Worm (Caenorhabditis elegans) whole organism, L1 larva: ENCODE results near the gene srg-61.

ENCODE experiments used
- aha-1 ChIP-seq: fragments of 150-350 bp; optimal IDR thresholded peaks from 2 replicates; lab custom pipeline; 2014; ENCODE audit warnings: missing biosample characterization, missing genetic modification characterization
- blmp-1 ChIP-seq: fragments of 150-350 bp; optimal IDR thresholded peaks from 2 replicates; lab custom pipeline; 2014; ENCODE audit warnings: missing biosample characterization, missing genetic modification characterization
- ceh-82 ChIP-seq, 3 experiments: fragments of 150-350 bp in 1 of 3; sonication (generic microtip) in 2 of 3; optimal IDR thresholded peaks; 2 replicates each; lab custom pipeline; 2014 to 2017; ENCODE audit warnings: missing biosample characterization in 3 of 3, missing genetic modification characterization in 3 of 3
- ets-5 ChIP-seq: fragments of 200-800 bp; sonication (Bioruptor generic); IDR thresholded peaks from 2 replicates; pipeline ENCODE4 v1.3.6; 2022; ENCODE audit warnings: missing genetic modification characterization, missing compliant biosample characterization
- hlh-17 ChIP-seq: fragments of 200-800 bp; sonication (Bioruptor generic); optimal IDR thresholded peaks from 2 replicates; lab custom pipeline; 2018; ENCODE audit warnings: missing genetic modification characterization, mild to moderate bottlenecking, missing compliant biosample characterization, moderate library complexity, borderline replicate concordance
- isw-1 ChIP-seq: fragments of 200-800 bp; sonication (Bioruptor generic); IDR thresholded peaks from 2 replicates; pipeline ENCODE4 v1.3.6; 2022; ENCODE audit warnings: missing genetic modification characterization, missing compliant biosample characterization
- nhr-90 ChIP-seq: sonication (generic microtip); optimal IDR thresholded peaks from 2 replicates; lab custom pipeline; 2016; ENCODE audit warnings: mild to moderate bottlenecking, missing genetic modification characterization, missing compliant biosample characterization; ENCODE audit not compliant: poor library complexity
- unc-62 ChIP-seq: fragments of 150-350 bp; optimal IDR thresholded peaks from 2 replicates; lab custom pipeline; 2014; ENCODE audit warnings: missing biosample characterization, missing genetic modification reagents, missing genetic modification characterization

DNA sequence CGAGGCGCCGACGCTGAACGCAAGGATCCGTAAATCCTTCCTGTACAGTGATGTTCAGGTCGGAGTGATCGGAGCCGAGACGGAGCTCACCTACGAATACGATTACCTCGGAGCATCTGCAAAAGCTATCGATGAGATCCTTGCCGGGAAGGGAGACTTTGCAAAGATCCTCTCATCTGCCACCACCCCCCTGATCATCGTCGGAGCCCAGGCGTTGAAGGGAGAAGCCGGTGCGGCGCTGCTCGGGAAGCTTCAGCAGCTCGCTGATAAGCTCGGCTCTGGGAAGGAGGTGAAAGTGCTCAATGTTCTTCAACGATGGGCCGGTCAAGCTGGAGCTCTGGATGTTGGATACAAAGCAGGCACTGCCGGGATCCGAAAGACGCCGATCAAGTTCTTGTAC, 36.8 kb downstream of the srg-61 start:
- TF ChIP-seq ceh-82 (tag; optimal IDR thresholded peaks at IDR 0.05; lab: Kevin White, UChicago) (no peak), unc-62 (GFP tag; lab: Kevin White, UChicago) (no peak), ets-5 (GFP tag; lab: Robert Waterston, UW) (no peak), aha-1 (tag; lab: Kevin White, UChicago) (no peak), hlh-17 (GFP tag; lab: Kevin White, UChicago) (no peak), isw-1 (no peak), blmp-1 (tag; lab: Kevin White, UChicago) (no peak), nhr-90 (tag; lab: Kevin White, UChicago) (no peak)
